Worm (Caenorhabditis elegans): Measurements from ENCODE around the gene kin-4.

Gene kin-4

ce11 chrIV:11469698-11470591 is 44.4 kb downstream of the kin-4 start, which contains the start of the genes C10C6.13 and wht-2:
C10C6.13 (minus strand) TSS chrIV:11469748.
wht-2 (plus strand) TSS chrIV:11470436.
- TF ChIP-seq pha-4 (GFP tag; IDR thresholded peaks at IDR 0.05) = no peak
- TF ChIP-seq pha-4 (tag; optimal IDR thresholded peaks at IDR 0.05) = no peak
- TF ChIP-seq php-3 (GFP tag; IDR thresholded peaks at IDR 0.05) = no peak
- no peak for TF ChIP-seq unc-39 (tag; optimal IDR thresholded peaks at IDR 0.05)
- TF ChIP-seq F49E8.2 (tag; optimal IDR thresholded peaks at IDR 0.05; ENCODE audit: borderline replicate concordance) = no peak
- TF ChIP-seq lin-38 (GFP tag; IDR thresholded peaks at IDR 0.05) = no peak
- TF ChIP-seq nhr-42 (GFP tag; IDR thresholded peaks at IDR 0.05) = no peak
- TF ChIP-seq nhr-28 (tag; optimal IDR thresholded peaks at IDR 0.05) = peak; percentile 81
- peak; percentile 58 for TF ChIP-seq aha-1 (tag)
- TF ChIP-seq dve-1 (tag; optimal IDR thresholded peaks at IDR 0.05; ENCODE audit: insufficient read depth) = peak; percentile 72
- no peak for TF ChIP-seq madf-9 (GFP tag; conservative IDR thresholded peaks at IDR 0.05)
- TF ChIP-seq daf-16 (GFP tag; optimal IDR thresholded peaks at IDR 0.05) = no peak
- peak; percentile 95 for TF ChIP-seq daf-16 (tag; optimal IDR thresholded peaks at IDR 0.05)
- TF ChIP-seq nhr-41 (GFP tag; IDR thresholded peaks at IDR 0.05) = no peak
- TF ChIP-seq hmg-1.1 (GFP tag; IDR thresholded peaks at IDR 0.05) = no peak
- peak; percentile 82 for TF ChIP-seq pqm-1 (tag; optimal IDR thresholded peaks at IDR 0.05)

ce11 chrIV:11472023-11472422 is 46.5 kb downstream of the kin-4 start:
- TF ChIP-seq ceh-44 (GFP tag; IDR thresholded peaks at IDR 0.05) = no peak
- peak in 1 of 2 experiments; percentile 87 for TF ChIP-seq unc-62 (GFP tag; optimal IDR thresholded peaks at IDR 0.05 in 1 of 2)
- no peak for TF ChIP-seq unc-62 (tag; optimal IDR thresholded peaks at IDR 0.05)
- no peak for TF ChIP-seq nhr-76 (tag; optimal IDR thresholded peaks at IDR 0.05)
- TF ChIP-seq unc-39 (tag; optimal IDR thresholded peaks at IDR 0.05) = no peak
- TF ChIP-seq ZK546.5 (tag; optimal IDR thresholded peaks at IDR 0.05) = no peak
- TF ChIP-seq zip-11 (GFP tag; IDR thresholded peaks at IDR 0.05) = no peak

- TF ChIP-seq F37D6.2 (tag; optimal IDR thresholded peaks at IDR 0.05) (peak; percentile 46), snpc-4 (tag; optimal IDR thresholded peaks at IDR 0.05) (no peak), hlh-30 (tag; optimal IDR thresholded peaks at IDR 0.05; ENCODE audit: insufficient read depth) (peak; percentile 73), hif-1 (tag; optimal IDR thresholded peaks at IDR 0.05) (peak; percentile 67 to 79), ZK546.5 (tag; optimal IDR thresholded peaks at IDR 0.05) (no peak), mxl-2 (GFP tag; conservative IDR thresholded peaks at IDR 0.05) (peak; percentile 91), daf-16 (GFP tag; optimal IDR thresholded peaks at IDR 0.05) (peak; percentile 59 to 91), daf-16 (tag; optimal IDR thresholded peaks at IDR 0.05) (peak; percentile 73), nhr-102 (tag; optimal IDR thresholded peaks at IDR 0.05) (peak; percentile 76), ama-1 (optimal IDR thresholded peaks at IDR 0.05) (no peak), tra-1 (GFP tag; IDR thresholded peaks at IDR 0.05) (peak; percentile 96), ztf-7 (tag; optimal IDR thresholded peaks at IDR 0.05) (peak; percentile 45), F10B5.3 (tag; optimal IDR thresholded peaks at IDR 0.05) (peak; percentile 85), ceh-32 (tag; optimal IDR thresholded peaks at IDR 0.05; ENCODE audit: poor library complexity) (no peak), hlh-11 (tag; optimal IDR thresholded peaks at IDR 0.05) (peak; percentile 78), attf-4 (tag; optimal IDR thresholded peaks at IDR 0.05) (no peak), lin-38 (GFP tag; IDR thresholded peaks at IDR 0.05) (peak; percentile 86), unc-39 (tag; optimal IDR thresholded peaks at IDR 0.05) (no peak), sdz-12 (GFP tag; optimal IDR thresholded peaks at IDR 0.05) (peak; percentile 91), nhr-11 (tag; optimal IDR thresholded peaks at IDR 0.05) (peak; percentile 34), F49E8.2 (tag; optimal IDR thresholded peaks at IDR 0.05; ENCODE audit: borderline replicate concordance) (peak; percentile 76), mxl-3 (GFP tag; optimal IDR thresholded peaks at IDR 0.05) (peak; percentile 88), snpc-1.2 (GFP tag; IDR thresholded peaks at IDR 0.05) (peak; percentile 94), nhr-41 (GFP tag; IDR thresholded peaks at IDR 0.05) (peak; percentile 87), dmd-9 (GFP tag; IDR thresholded peaks at IDR 0.05) (peak; percentile 89), saeg-2 (GFP tag; IDR thresholded peaks at IDR 0.05) (peak; percentile 86), lir-3 (tag; optimal IDR thresholded peaks at IDR 0.05) (peak; percentile 91), daf-8 (GFP tag; IDR thresholded peaks at IDR 0.05) (0 out of 2 replicates have a peak, but pooled peaks have one; percentile 87), ceh-28 (tag; optimal IDR thresholded peaks at IDR 0.05) (no peak), ceh-62 (tag; optimal IDR thresholded peaks at IDR 0.05) (no peak), ZK337.2 (GFP tag; IDR thresholded peaks at IDR 0.05) (peak; percentile 86)
These were observed 48.5 kb downstream of the kin-4 start for ce11 chrIV:11474067-11474466.

All from whole organism, L4 larva.